Fruit fly (Drosophila melanogaster) whole organism, wandering third instar larva: ENCODE measurements around the gene fok.

Source experiments
- CrebA ChIP-seq: fragments of 200-800 bp; sonication (Bioruptor generic); optimal IDR thresholded peaks from 2 replicates; lab custom pipeline; 2016; ENCODE audit warnings: missing biosample characterization, mild to moderate bottlenecking, missing genetic modification characterization, borderline replicate concordance
- Dfd ChIP-seq: fragments of >200 bp; optimal IDR thresholded peaks from 2 replicates; lab custom pipeline; 2017; ENCODE audit warnings: missing biosample characterization, missing genetic modification characterization
- GATAd ChIP-seq: sonication (Bioruptor generic); optimal IDR thresholded peaks from 2 replicates; lab custom pipeline; 2016; ENCODE audit warnings: missing biosample characterization, missing genetic modification characterization
- HLH106 ChIP-seq: fragments of 200-800 bp; optimal IDR thresholded peaks from 3 replicates; lab custom pipeline; 2019; ENCODE audit warnings: missing biosample characterization, mild to moderate bottlenecking, missing genetic modification characterization, moderate library complexity
- Hr83 ChIP-seq: fragments of 200-300 bp; sonication (Bioruptor generic); optimal IDR thresholded peaks from 2 replicates; lab custom pipeline; 2016; ENCODE audit warnings: missing biosample characterization, mild to moderate bottlenecking, missing genetic modification characterization, moderate library complexity; ENCODE audit not compliant: poor library complexity, severe bottlenecking
- Jra ChIP-seq: sonication (Bioruptor generic); optimal IDR thresholded peaks from 2 replicates; lab custom pipeline; 2016; ENCODE audit warnings: missing biosample characterization, missing genetic modification characterization
- Myc ChIP-seq: fragments of >200 bp; optimal IDR thresholded peaks from 2 replicates; lab custom pipeline; 2017
- dl ChIP-seq, 2 experiments: fragments of 175-275, 200-275 bp in 1 of 2; fragments of 200-275 bp in 1 of 2; sonication (Bioruptor generic); optimal IDR thresholded peaks; lab custom pipeline; 2018; ENCODE audit warnings: mild to moderate bottlenecking in 2 of 2, missing biosample characterization in 2 of 2, missing genetic modification characterization in 2 of 2, moderate library complexity in 2 of 2; ENCODE audit not compliant: partially characterized antibody in 2 of 2, insufficient read depth in 1 of 2
- foxo ChIP-seq, 2 experiments: fragments of 200-800 bp; sonication (Bioruptor generic); optimal IDR thresholded peaks; 2 replicates in 1 of 2; 3 replicates in 1 of 2; lab custom pipeline; 2016 to 2017; ENCODE audit warnings: missing biosample characterization in 2 of 2, missing genetic modification characterization in 2 of 2
- jim ChIP-seq: fragments of 175-275, 200-325 bp; sonication (Bioruptor generic); optimal IDR thresholded peaks from 2 replicates; lab custom pipeline; 2016; ENCODE audit warnings: missing biosample characterization, mild to moderate bottlenecking, missing genetic modification characterization
- psq ChIP-seq: fragments of 200-800 bp; sonication (Bioruptor generic); optimal IDR thresholded peaks from 3 replicates; lab custom pipeline; 2017; ENCODE audit warnings: missing biosample characterization, mild to moderate bottlenecking, missing genetic modification characterization, moderate library complexity
- rgr ChIP-seq: fragments of 200-800 bp; sonication (Bioruptor generic); optimal IDR thresholded peaks from 3 replicates; lab custom pipeline; 2016; ENCODE audit warnings: missing biosample characterization, mild to moderate bottlenecking, missing genetic modification characterization
- tai ChIP-seq: sonication (Bioruptor generic); optimal IDR thresholded peaks from 2 replicates; lab custom pipeline; 2016; ENCODE audit warnings: missing biosample characterization, missing genetic modification characterization
- woc ChIP-seq: sonication (Bioruptor generic); optimal IDR thresholded peaks from 2 replicates; lab custom pipeline; 2016; ENCODE audit warnings: missing biosample characterization, mild to moderate bottlenecking, missing genetic modification characterization

fok gene

dm6 chr2L:20061018-20061657 is 23.7 kb downstream of the fok start, which contains the start of the genes barr and lok (continued):
- TF ChIP-seq HLH106 (peak; percentile 64), psq (GFP tag; lab: Kevin White, UChicago) (peak; percentile 48), foxo (GFP tag; optimal IDR thresholded peaks at IDR 0.05; lab: Kevin White, UChicago) (peak in 1 of 2 experiments; percentile 70), Jra (GFP tag; lab: Kevin White, UChicago) (peak; percentile 57)
- TF ChIP-seq, all 38 proteins: peak for 19

dm6 chr2L:20057391-20057790 is 27.5 kb downstream of the fok start:
- TF ChIP-seq Dfd (GFP tag; lab: Kevin White, UChicago) (peak; percentile 94), GATAd (GFP tag; lab: Kevin White, UChicago) (no peak)

- no peak for TF ChIP-seq jim (GFP tag; lab: Kevin White, UChicago)
- TF ChIP-seq HLH106: no peak
- no peak for TF ChIP-seq Hr83 (GFP tag; lab: Kevin White, UChicago)
- no peak for TF ChIP-seq woc (GFP tag; lab: Kevin White, UChicago)
- no peak for TF ChIP-seq rgr
- no peak for TF ChIP-seq tai (GFP tag; lab: Kevin White, UChicago)
- no peak for TF ChIP-seq dl (GFP tag; optimal IDR thresholded peaks at IDR 0.05; lab: Kevin White, UChicago; ENCODE audit: insufficient read depth in 1 of 2, partially characterized antibody in 2 of 2)
- TF ChIP-seq CrebA: no peak
- TF ChIP-seq Myc (lab: Kevin White, UChicago): no peak
- TF ChIP-seq, all 38 proteins: peak for 0
These were observed 33.5 kb downstream of the fok start for dm6 chr2L:20051172-20051893.
